Fruit fly (Drosophila melanogaster) whole organism, embryonic: ENCODE data around the gene CG17377.

Experiments
- CG10147 ChIP-seq: fragments of 200-800 bp; sonication (Bioruptor generic); optimal IDR thresholded peaks from 2 replicates; lab custom pipeline; 2019; ENCODE audit warnings: missing biosample characterization, mild to moderate bottlenecking, missing genetic modification characterization, moderate library complexity
- CG11093 ChIP-seq: fragments of 200-800 bp; sonication (Bioruptor generic); IDR thresholded peaks from 3 replicates; pipeline ENCODE4 v1.3.6; 2022; ENCODE audit warnings: missing biosample characterization, missing genetic modification characterization
- CG11247 ChIP-seq: fragments of 200-800 bp; sonication (Bioruptor generic); IDR thresholded peaks from 2 replicates; pipeline ENCODE4 v1.3.6; 2022; ENCODE audit warnings: missing biosample characterization, missing genetic modification characterization
- CG11398 ChIP-seq: fragments of 200-800 bp; sonication (Bioruptor generic); optimal IDR thresholded peaks from 2 replicates; lab custom pipeline; 2016; ENCODE audit warnings: missing biosample characterization, missing genetic modification characterization
- CG13894 ChIP-seq: fragments of 200-800 bp; sonication (Bioruptor generic); optimal IDR thresholded peaks from 3 replicates; lab custom pipeline; 2018; ENCODE audit warnings: missing biosample characterization, mild to moderate bottlenecking, missing genetic modification characterization, moderate library complexity
- CG15696 ChIP-seq: fragments of 200-800 bp; sonication (Bioruptor generic); optimal IDR thresholded peaks from 2 replicates; lab custom pipeline; 2019; ENCODE audit warnings: missing biosample characterization, mild to moderate bottlenecking, missing genetic modification characterization, moderate library complexity
- CG17829 ChIP-seq: fragments of 200-800 bp; optimal IDR thresholded peaks from 2 replicates; lab custom pipeline; 2019; ENCODE audit warnings: missing biosample characterization, mild to moderate bottlenecking, missing genetic modification characterization, moderate library complexity
- CG18262 ChIP-seq: fragments of 200-800 bp; optimal IDR thresholded peaks from 3 replicates; lab custom pipeline; 2019; ENCODE audit warnings: missing biosample characterization, mild to moderate bottlenecking, missing genetic modification characterization, moderate library complexity
- CG18764 ChIP-seq: fragments of 200-800 bp; sonication (Bioruptor generic); optimal IDR thresholded peaks from 3 replicates; lab custom pipeline; 2016; ENCODE audit warnings: missing biosample characterization, missing genetic modification characterization
- CG2712 ChIP-seq: fragments of 200-800 bp; optimal IDR thresholded peaks from 3 replicates; lab custom pipeline; 2019; ENCODE audit warnings: missing biosample characterization, mild to moderate bottlenecking, missing genetic modification characterization, moderate library complexity
- CG31365 ChIP-seq: fragments of 200-800 bp; sonication (Bioruptor generic); optimal IDR thresholded peaks from 2 replicates; lab custom pipeline; 2018; ENCODE audit warnings: missing biosample characterization, mild to moderate bottlenecking, missing genetic modification characterization
- CG31441 ChIP-seq: fragments of 200-800 bp; sonication (Bioruptor generic); IDR thresholded peaks from 2 replicates; pipeline ENCODE4 v1.3.6; 2022; ENCODE audit warnings: missing biosample characterization, missing genetic modification characterization
- CG4404 ChIP-seq: fragments of 200-800 bp; sonication (Bioruptor generic); IDR thresholded peaks from 2 replicates; pipeline ENCODE4 v1.3.6; 2022; ENCODE audit warnings: missing biosample characterization, missing genetic modification characterization
- CG5245 ChIP-seq: fragments of 200-800 bp; sonication (Bioruptor generic); optimal IDR thresholded peaks from 3 replicates; lab custom pipeline; 2016; ENCODE audit warnings: missing biosample characterization, missing genetic modification characterization
- CG6765 ChIP-seq: fragments of 200-800 bp; sonication (Bioruptor generic); optimal IDR thresholded peaks from 3 replicates; lab custom pipeline; 2017; ENCODE audit warnings: missing biosample characterization, mild to moderate bottlenecking, missing genetic modification characterization
- CG8281 ChIP-seq: fragments of 200-800 bp; sonication (Bioruptor generic); optimal IDR thresholded peaks from 2 replicates; lab custom pipeline; 2018; ENCODE audit warnings: missing biosample characterization, mild to moderate bottlenecking, missing genetic modification characterization, moderate library complexity
- Hand ChIP-seq: fragments of 200-800 bp; sonication (Bioruptor generic); optimal IDR thresholded peaks from 2 replicates; lab custom pipeline; 2017; ENCODE audit warnings: mild to moderate bottlenecking, missing biosample characterization, missing genetic modification reagents, missing genetic modification characterization
- HmgD ChIP-seq: fragments of 200-800 bp; sonication (Bioruptor generic); optimal IDR thresholded peaks from 3 replicates; lab custom pipeline; 2016; ENCODE audit warnings: missing biosample characterization, missing genetic modification characterization
- Hr39 ChIP-seq: fragments of >200 bp; optimal IDR thresholded peaks from 2 replicates; lab custom pipeline; 2017
- PHDP ChIP-seq: fragments of 200-800 bp; sonication (Bioruptor generic); optimal IDR thresholded peaks from 3 replicates; lab custom pipeline; 2018; ENCODE audit warnings: missing biosample characterization, mild to moderate bottlenecking, missing genetic modification characterization, moderate library complexity
- Usf ChIP-seq: fragments of 200-800 bp; sonication (Bioruptor generic); optimal IDR thresholded peaks from 2 replicates; lab custom pipeline; 2017; ENCODE audit warnings: missing genotype, missing biosample characterization, missing genetic modification characterization
- abd-A ChIP-seq: fragments of 200-800 bp; sonication (Bioruptor generic); optimal IDR thresholded peaks from 3 replicates; lab custom pipeline; 2019; ENCODE audit warnings: missing biosample characterization, mild to moderate bottlenecking, missing genetic modification characterization, moderate library complexity
- aop ChIP-seq: fragments of 200-800 bp; sonication (Bioruptor generic); IDR thresholded peaks from 2 replicates; pipeline ENCODE4 v1.3.6; 2022; ENCODE audit warnings: missing biosample characterization, missing genetic modification characterization
- ara ChIP-seq: fragments of 200-800 bp; sonication (Bioruptor generic); IDR thresholded peaks from 2 replicates; pipeline ENCODE4 v1.3.6; 2022; ENCODE audit warnings: missing biosample characterization, missing genetic modification characterization
- bbx ChIP-seq: fragments of 200-800 bp; sonication (Bioruptor generic); IDR thresholded peaks from 2 replicates; pipeline ENCODE4 v1.3.6; 2022; ENCODE audit warnings: missing biosample characterization, missing genetic modification characterization; ENCODE audit not compliant: partially characterized antibody
- br ChIP-seq: fragments of >200 bp; optimal IDR thresholded peaks from 2 replicates; lab custom pipeline; 2017
- chif ChIP-seq, 2 experiments: fragments of 200-800 bp; sonication (Bioruptor generic); optimal IDR thresholded peaks; 3 replicates each; lab custom pipeline; 2016; ENCODE audit warnings: missing biosample characterization in 2 of 2, missing genetic modification characterization in 2 of 2
- chm ChIP-seq: fragments of 200-800 bp; sonication (Bioruptor generic); IDR thresholded peaks from 2 replicates; pipeline ENCODE4 v1.3.6; 2022; ENCODE audit warnings: missing biosample characterization, missing genetic modification characterization
- fu2 ChIP-seq: fragments of 200-800 bp; sonication (Bioruptor generic); optimal IDR thresholded peaks from 2 replicates; lab custom pipeline; 2016; ENCODE audit warnings: missing biosample characterization, missing genetic modification characterization
- hb ChIP-seq: fragments of 200-800 bp; sonication (Bioruptor generic); IDR thresholded peaks from 3 replicates; pipeline ENCODE4 v1.3.6; 2022; ENCODE audit warnings: missing biosample characterization, missing genetic modification characterization; ENCODE audit not compliant: partially characterized antibody
- ind ChIP-seq: fragments of 200-800 bp; sonication (Bioruptor generic); optimal IDR thresholded peaks from 3 replicates; lab custom pipeline; 2016; ENCODE audit warnings: missing biosample characterization, missing genetic modification characterization
- kah ChIP-seq: fragments of 200-800 bp; sonication (Bioruptor generic); optimal IDR thresholded peaks from 2 replicates; lab custom pipeline; 2018; ENCODE audit warnings: missing biosample characterization, mild to moderate bottlenecking, missing genetic modification characterization
- ken ChIP-seq: fragments of 200-800 bp; sonication (Bioruptor generic); IDR thresholded peaks from 3 replicates; pipeline ENCODE4 v1.3.6; 2022; ENCODE audit warnings: missing biosample characterization, missing genetic modification characterization
- kni ChIP-seq: fragments of 200-800 bp; sonication (Bioruptor generic); optimal IDR thresholded peaks from 3 replicates; lab custom pipeline; 2017; ENCODE audit warnings: mild to moderate bottlenecking, missing biosample characterization, missing genetic modification reagents, missing genetic modification characterization
- lab ChIP-seq: fragments of 200-800 bp; sonication (Bioruptor generic); optimal IDR thresholded peaks from 3 replicates; lab custom pipeline; 2017; ENCODE audit warnings: missing biosample characterization, missing genetic modification characterization, mild to moderate bottlenecking, moderate library complexity, missing genetic modification reagents
- lola ChIP-seq, 3 experiments: fragments of >200 bp in 2 of 3; fragments of 200-800 bp in 1 of 3; sonication (Bioruptor generic) in 1 of 3; optimal IDR thresholded peaks; 2 replicates each; lab custom pipeline; 2017 to 2019; ENCODE audit warnings: missing biosample characterization in 3 of 3, missing genetic modification characterization in 3 of 3, mild to moderate bottlenecking in 1 of 3, moderate library complexity in 1 of 3
- mirr ChIP-seq: fragments of 200-800 bp; sonication (Bioruptor generic); optimal IDR thresholded peaks from 3 replicates; lab custom pipeline; 2018; ENCODE audit warnings: missing biosample characterization, mild to moderate bottlenecking, missing genetic modification characterization
- mld ChIP-seq: fragments of 200-800 bp; sonication (Bioruptor generic); IDR thresholded peaks from 3 replicates; pipeline ENCODE4 v1.3.6; 2022; ENCODE audit warnings: missing biosample characterization, missing genetic modification characterization; ENCODE audit not compliant: partially characterized antibody
- oc ChIP-seq: fragments of 200-800 bp; sonication (Bioruptor generic); optimal IDR thresholded peaks from 2 replicates; lab custom pipeline; 2018; ENCODE audit warnings: missing biosample characterization, mild to moderate bottlenecking, missing genetic modification characterization, moderate library complexity
- p53 ChIP-seq: fragments of 200-800 bp; sonication (Bioruptor generic); optimal IDR thresholded peaks from 2 replicates; lab custom pipeline; 2016; ENCODE audit warnings: missing biosample characterization, missing genetic modification characterization
- pan ChIP-seq, 4 experiments: fragments of >200 bp in 3 of 4; fragments of 200-800 bp in 1 of 4; sonication (Bioruptor generic) in 1 of 4; optimal IDR thresholded peaks in 3 of 4; IDR thresholded peaks in 1 of 4; 2 replicates each; pipeline versions ENCODE4 v1.3.6 to Lab custom; 2017 to 2022; ENCODE audit warnings: missing biosample characterization in 2 of 4, missing genetic modification characterization in 2 of 4, mixed read lengths in 1 of 4
- pfk ChIP-seq: fragments of 200-800 bp; sonication (Bioruptor generic); optimal IDR thresholded peaks from 2 replicates; lab custom pipeline; 2018; ENCODE audit warnings: missing biosample characterization, mild to moderate bottlenecking, missing genetic modification characterization, moderate library complexity
- pum ChIP-seq: fragments of 200-800 bp; sonication (Bioruptor generic); optimal IDR thresholded peaks from 2 replicates; lab custom pipeline; 2016; ENCODE audit warnings: missing biosample characterization, missing genetic modification characterization
- trh ChIP-seq: fragments of 200-800 bp; sonication (Bioruptor generic); optimal IDR thresholded peaks from 2 replicates; lab custom pipeline; 2016; ENCODE audit warnings: missing biosample characterization, missing genetic modification characterization
- tx ChIP-seq: fragments of 200-800 bp; sonication (Bioruptor generic); optimal IDR thresholded peaks from 2 replicates; lab custom pipeline; 2016; ENCODE audit warnings: missing biosample characterization, missing genetic modification characterization
- vnd ChIP-seq: fragments of 200-800 bp; sonication (Bioruptor generic); IDR thresholded peaks from 3 replicates; pipeline ENCODE4 v1.3.6; 2022; ENCODE audit warnings: missing biosample characterization, missing genetic modification characterization; ENCODE audit not compliant: partially characterized antibody
- wdn ChIP-seq: fragments of 200-800 bp; sonication (Bioruptor generic); IDR thresholded peaks from 2 replicates; pipeline ENCODE4 v1.3.6; 2022; ENCODE audit warnings: missing biosample characterization, missing genetic modification characterization

CG17377 gene

DNA sequence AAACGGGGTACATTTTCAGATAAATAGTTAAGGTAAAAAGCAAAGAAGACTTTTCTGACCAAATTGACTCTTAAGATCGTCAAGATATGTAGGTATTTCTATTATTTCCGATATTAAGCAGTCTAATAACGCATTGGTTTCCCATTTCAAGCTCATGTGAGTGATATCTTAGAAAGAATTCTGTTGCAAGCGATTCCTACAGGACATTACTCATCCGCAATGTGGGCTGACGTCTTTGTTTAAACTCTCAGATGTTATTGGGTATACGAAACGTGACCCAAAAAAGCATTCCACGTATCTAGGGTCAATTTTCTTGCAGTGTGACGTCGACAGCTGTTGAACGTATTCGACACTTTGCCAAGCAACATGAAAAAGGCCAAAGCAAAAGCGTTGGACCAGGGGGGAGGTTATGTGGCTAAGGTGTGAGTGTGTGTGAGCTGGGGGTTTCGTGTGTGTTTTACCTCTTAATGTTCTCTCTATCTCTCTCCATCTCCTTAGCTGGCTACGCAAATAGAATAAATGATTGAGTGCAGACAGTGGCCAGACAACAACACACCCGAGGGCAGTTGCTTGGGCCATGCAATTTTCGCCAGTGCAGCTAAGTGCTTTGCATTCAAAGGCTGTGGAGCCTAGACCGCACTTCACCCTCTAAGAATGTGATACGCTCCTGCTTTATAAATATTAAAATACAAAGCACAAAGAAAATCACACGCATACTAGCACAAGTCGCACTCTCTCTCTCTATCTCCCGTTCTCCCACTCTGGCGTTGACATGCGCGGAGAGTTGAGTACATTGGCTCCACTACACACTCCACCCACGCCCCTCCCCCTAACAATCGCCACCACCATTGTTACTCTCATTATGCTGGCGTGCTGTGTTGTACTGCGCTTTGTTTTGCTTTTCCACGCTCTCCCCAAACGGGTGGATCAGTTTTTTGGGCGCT is 15.3 kb downstream of the CG17377 start (continued):
- TF ChIP-seq lola (GFP tag; optimal IDR thresholded peaks at IDR 0.05; lab: Kevin White, UChicago) (peak in 2 of 3 experiments; percentile 31 to 96), wdn (GFP tag; lab: Robert Waterston, UW) (peak; percentile 76), CG10147 (peak; percentile 96), Hand (GFP tag; lab: Kevin White, UChicago) (peak; percentile 92), tx (peak; percentile 97), chm (peak; percentile 40; the same call in 1 of the 2 replicates), oc (tag; lab: Kevin White, UChicago) (peak; percentile 64), ind (GFP tag; lab: Kevin White, UChicago) (peak; percentile 97), mld (GFP tag; lab: Robert Waterston, UW) (no peak), HmgD (GFP tag; lab: Kevin White, UChicago) (peak; percentile 91), CG6765 (peak; percentile 95), trh (GFP tag; lab: Kevin White, UChicago) (peak; percentile 88), kah (GFP tag; lab: Kevin White, UChicago) (peak; percentile 83), CG11398 (peak; percentile 96), CG2712 (tag; lab: Kevin White, UChicago) (peak; percentile 95), CG11093 (GFP tag; lab: Robert Waterston, UW) (peak; percentile 81), vnd (GFP tag; lab: Robert Waterston, UW) (no peak), Hr39 (lab: Kevin White, UChicago) (no peak), lab (peak; percentile 93), CG5245 (GFP tag; lab: Kevin White, UChicago) (peak; percentile 83), chif (GFP tag; optimal IDR thresholded peaks at IDR 0.05; lab: Kevin White, UChicago) (peak; percentile 92 to 96), CG4404 (GFP tag; lab: Robert Waterston, UW) (peak; percentile 86), CG15696 (peak; percentile 69), CG13894 (peak; percentile 47), mirr (peak; percentile 68), CG17829 (tag; lab: Kevin White, UChicago) (peak; percentile 94), pfk (no peak), CG18764 (GFP tag; lab: Kevin White, UChicago) (peak; percentile 93), Usf (GFP tag; lab: Kevin White, UChicago) (peak; percentile 95), CG31441 (GFP tag; lab: Robert Waterston, UW) (peak; percentile 95), pum (GFP tag; lab: Kevin White, UChicago) (peak; percentile 97), abd-A (tag; lab: Kevin White, UChicago) (peak; percentile 95), CG11247 (GFP tag; lab: Robert Waterston, UW) (peak; percentile 73), ara (GFP tag; lab: Robert Waterston, UW) (peak; percentile 78), bbx (no peak), br (lab: Kevin White, UChicago) (no peak), CG31365 (peak; percentile 62), hb (GFP tag; lab: Robert Waterston, UW) (no peak), fu2 (GFP tag; lab: Kevin White, UChicago) (peak; percentile 97), aop (GFP tag; lab: Robert Waterston, UW) (no peak; the same call in 1 of the 2 replicates), kni (GFP tag; lab: Kevin White, UChicago) (peak; percentile 92), CG8281 (tag; lab: Kevin White, UChicago) (peak; percentile 87), CG18262 (tag; lab: Kevin White, UChicago) (peak; percentile 98), pan (optimal IDR thresholded peaks at IDR 0.05; lab: Kevin White, UChicago) (no peak), pan (GFP tag; optimal IDR thresholded peaks at IDR 0.05 in 1 of 2, IDR thresholded peaks at IDR 0.05 in 1 of 2) (peak in 1 of 2 experiments; percentile 81), PHDP (tag; lab: Kevin White, UChicago) (peak; percentile 93), ken (GFP tag; lab: Robert Waterston, UW) (peak; percentile 88), p53 (GFP tag; lab: Kevin White, UChicago) (peak; percentile 87)
